Worm (Caenorhabditis elegans) whole organism, late embryonic: Measurements from ENCODE around the gene C16C8.12.

Experiments
- K02D7.2 ChIP-seq: sonication (generic microtip); optimal IDR thresholded peaks from 2 replicates; lab custom pipeline; 2017; ENCODE audit warnings: mild to moderate bottlenecking, missing genetic modification characterization, missing compliant biosample characterization
- ama-1 ChIP-seq: fragments of 150-350 bp; optimal IDR thresholded peaks from 2 replicates; lab custom pipeline; 2014
- ceh-34 ChIP-seq: sonication (generic microtip); optimal IDR thresholded peaks from 2 replicates; lab custom pipeline; 2016; ENCODE audit warnings: mild to moderate bottlenecking, missing genetic modification characterization, missing compliant biosample characterization
- nfya-1 ChIP-seq: sonication (generic microtip); optimal IDR thresholded peaks from 2 replicates; lab custom pipeline; 2017; ENCODE audit warnings: missing genetic modification characterization, mild to moderate bottlenecking, missing compliant biosample characterization, antibody characterized with exemption, moderate library complexity

DNA sequence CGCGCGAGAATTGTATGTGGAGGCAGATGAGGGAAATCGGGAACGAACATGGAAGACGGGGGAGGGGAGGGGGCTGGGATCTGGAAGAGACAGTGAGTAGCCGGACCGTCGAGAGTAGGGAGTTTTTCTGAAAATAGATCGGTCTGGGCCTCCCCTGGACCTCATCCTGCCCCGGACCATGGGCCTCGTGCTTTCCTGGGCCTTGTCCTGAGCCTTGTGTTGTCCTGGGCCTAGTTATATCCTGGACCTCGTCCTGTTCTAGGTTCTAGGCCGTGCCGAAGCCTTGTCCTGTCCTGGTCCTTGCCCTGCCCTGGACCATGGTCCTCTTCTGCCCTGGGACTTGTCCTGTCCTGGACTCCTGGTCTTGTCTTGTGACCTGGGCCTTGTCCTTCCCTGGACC lies 15.1 kb upstream of the C16C8.12 start:
- no peak for TF ChIP-seq K02D7.2 (tag; lab: Kevin White, UChicago)
- no peak for TF ChIP-seq nfya-1 (tag; lab: Kevin White, UChicago)
- TF ChIP-seq ceh-34: no peak
- TF ChIP-seq ama-1 (lab: Kevin White, UChicago): no peak
